Fruit fly (Drosophila melanogaster): Measurements from ENCODE around the gene CG13310.

CG13310 gene

dm6 chr3L:8827133-8827867 is 27.0 kb upstream of the CG13310 start, which contains the start of gene dally (continued):
- TF ChIP-seq H2.0 (GFP tag; IDR thresholded peaks at IDR 0.05): peak; percentile 33; the same call in 1 of the 2 replicates
- peak; percentile 57; the same call in 2 of the 3 replicates for TF ChIP-seq zfh1 (GFP tag; IDR thresholded peaks at IDR 0.05)
- TF ChIP-seq CG15696 (tag; optimal IDR thresholded peaks at IDR 0.05): no peak
- no peak for TF ChIP-seq CG3847 (GFP tag; IDR thresholded peaks at IDR 0.05)
- TF ChIP-seq CG4424 (GFP tag; optimal IDR thresholded peaks at IDR 0.05): no peak
- TF ChIP-seq sna (GFP tag; IDR thresholded peaks at IDR 0.05; ENCODE audit: partially characterized antibody): peak; percentile 22; the same call in 1 of the 2 replicates
- peak; percentile 1 for TF ChIP-seq Nf-YB (GFP tag; optimal IDR thresholded peaks at IDR 0.05)
- TF ChIP-seq tin (GFP tag; optimal IDR thresholded peaks at IDR 0.05): peak; percentile 13
- no peak for TF ChIP-seq CG9727 (GFP tag; optimal IDR thresholded peaks at IDR 0.05)
- TF ChIP-seq CG31224 (GFP tag; IDR thresholded peaks at IDR 0.05): no peak
- TF ChIP-seq Fer3 (tag; optimal IDR thresholded peaks at IDR 0.05): no peak
- no peak for TF ChIP-seq ems (GFP tag; optimal IDR thresholded peaks at IDR 0.05)
- peak; percentile 34; the same call in 1 of the 2 replicates for TF ChIP-seq stc (GFP tag; IDR thresholded peaks at IDR 0.05)
- no peak for TF ChIP-seq CG9609 (GFP tag; optimal IDR thresholded peaks at IDR 0.05)
- TF ChIP-seq Opbp (GFP tag; IDR thresholded peaks at IDR 0.05; ENCODE audit: partially characterized antibody): peak; percentile 68
- TF ChIP-seq Deaf1 (tag; optimal IDR thresholded peaks at IDR 0.05): peak; percentile 100
- no peak for TF ChIP-seq CG3838 (GFP tag; optimal IDR thresholded peaks at IDR 0.05)
- peak; percentile 35; the same call in 1 of the 2 replicates for TF ChIP-seq Adf1 (GFP tag; IDR thresholded peaks at IDR 0.05)
- no peak for TF ChIP-seq Myb (GFP tag; optimal IDR thresholded peaks at IDR 0.05)
- TF ChIP-seq sima (GFP tag; optimal IDR thresholded peaks at IDR 0.05): no peak
- TF ChIP-seq CG10267 (tag; optimal IDR thresholded peaks at IDR 0.05): peak; percentile 7
- no peak for TF ChIP-seq jumu (GFP tag; optimal IDR thresholded peaks at IDR 0.05)
- no peak for TF ChIP-seq CG9817 (tag; optimal IDR thresholded peaks at IDR 0.05)
- no peak for TF ChIP-seq bcd (GFP tag; optimal IDR thresholded peaks at IDR 0.05)
- TF ChIP-seq inv (GFP tag; IDR thresholded peaks at IDR 0.05; ENCODE audit: partially characterized antibody): no peak; the same call in 1 of the 2 replicates
- TF ChIP-seq CG10462 (GFP tag; optimal IDR thresholded peaks at IDR 0.05): no peak
- 0 out of 2 replicates have a peak, but pooled peaks have one; percentile 6 for TF ChIP-seq CG14441 (GFP tag; IDR thresholded peaks at IDR 0.05)
- TF ChIP-seq Doc3 (GFP tag; IDR thresholded peaks at IDR 0.05; ENCODE audit: partially characterized antibody): no peak
- no peak for TF ChIP-seq CG14667 (GFP tag; IDR thresholded peaks at IDR 0.05)
- no peak for TF ChIP-seq CG4854 (GFP tag; optimal IDR thresholded peaks at IDR 0.05)
- TF ChIP-seq salm (tag; optimal IDR thresholded peaks at IDR 0.05): peak; percentile 25
- TF ChIP-seq CG8089 (GFP tag; optimal IDR thresholded peaks at IDR 0.05): no peak
- no peak for TF ChIP-seq CG9876 (GFP tag; optimal IDR thresholded peaks at IDR 0.05)
- TF ChIP-seq Nf-YA (GFP tag; IDR thresholded peaks at IDR 0.05): 0 out of 2 replicates have a peak, but pooled peaks have one; percentile 32
- no peak for TF ChIP-seq eve (GFP tag; optimal IDR thresholded peaks at IDR 0.05)
- TF ChIP-seq HmgD (GFP tag; optimal IDR thresholded peaks at IDR 0.05): peak; percentile 13
- peak; percentile 44 for TF ChIP-seq CG7839 (tag; optimal IDR thresholded peaks at IDR 0.05)
- TF ChIP-seq CG12769 (tag; optimal IDR thresholded peaks at IDR 0.05): peak; percentile 48
- TF ChIP-seq scrt (GFP tag; optimal IDR thresholded peaks at IDR 0.05): peak; percentile 37
- no peak for TF ChIP-seq CG6854 (GFP tag; optimal IDR thresholded peaks at IDR 0.05)
- no peak for TF ChIP-seq bigmax (GFP tag; optimal IDR thresholded peaks at IDR 0.05)
- TF ChIP-seq Tbp (GFP tag; optimal IDR thresholded peaks at IDR 0.05): no peak
- TF ChIP-seq zf30C (GFP tag; optimal IDR thresholded peaks at IDR 0.05): no peak
- peak; percentile 31 for TF ChIP-seq her (GFP tag; optimal IDR thresholded peaks at IDR 0.05)
- TF ChIP-seq dmrt11E (tag; optimal IDR thresholded peaks at IDR 0.05): no peak
- no peak for TF ChIP-seq ssp (GFP tag; IDR thresholded peaks at IDR 0.05)
- TF ChIP-seq BEAF-32 (GFP tag; optimal IDR thresholded peaks at IDR 0.05): peak; percentile 19
- no peak; the same call in 2 of the 3 replicates for TF ChIP-seq CG16813 (GFP tag; IDR thresholded peaks at IDR 0.05; ENCODE audit: partially characterized antibody)
- peak; percentile 45; the same call in 2 of the 3 replicates for TF ChIP-seq otp (GFP tag; IDR thresholded peaks at IDR 0.05)

All from whole organism, embryonic.